Worm (Caenorhabditis elegans): Measurements from ENCODE around the gene cwn-1.

- no peak for TF ChIP-seq ham-2 (GFP tag; optimal IDR thresholded peaks at IDR 0.05)
- TF ChIP-seq nhr-237 (tag; optimal IDR thresholded peaks at IDR 0.05): no peak
These were observed 29.2 kb downstream of the cwn-1 start, which contains the start of gene col-68 for ce11 chrII:104234-104633.
